Worm (Caenorhabditis elegans): ENCODE results near the gene C25E10.16.

DNA sequence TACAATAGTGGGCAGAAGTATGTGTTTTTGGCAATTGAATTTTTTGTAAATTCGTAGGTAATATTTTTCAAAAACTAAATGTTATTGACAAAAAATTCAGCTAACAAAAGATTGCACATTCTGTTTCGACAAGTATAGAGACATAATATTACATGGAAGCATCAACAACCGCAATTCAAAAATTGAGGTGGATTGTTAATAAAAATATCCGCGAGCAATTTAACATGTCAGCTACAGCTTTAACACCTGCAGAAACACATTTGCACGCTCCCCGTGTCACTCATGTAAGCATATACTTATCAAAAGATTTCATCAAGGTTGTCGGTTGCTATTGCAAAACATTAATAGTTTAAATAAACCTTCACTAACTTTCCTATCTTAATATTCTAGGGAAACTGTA lies 23.7 kb downstream of the C25E10.16 start, which contains the start of gene srsx-34:
- TF ChIP-seq xnd-1 (tag; optimal IDR thresholded peaks at IDR 0.05) (no peak), snpc-4 (GFP tag; optimal IDR thresholded peaks at IDR 0.05) (no peak), snpc-4 (tag; optimal IDR thresholded peaks at IDR 0.05) (no peak)

Measured in whole organism, young adult.